Worm (Caenorhabditis elegans): ENCODE results near the gene C35C5.8.

Gene C35C5.8

ce11 chrX:11515381-11515780 lies 18.0 kb upstream of the C35C5.8 start:
- TF ChIP-seq hmg-11 (tag; optimal IDR thresholded peaks at IDR 0.05) = no peak
- TF ChIP-seq ztf-4 (tag; optimal IDR thresholded peaks at IDR 0.05) = no peak
- no peak for TF ChIP-seq nhr-76 (tag; optimal IDR thresholded peaks at IDR 0.05)
- TF ChIP-seq fkh-2 (tag; optimal IDR thresholded peaks at IDR 0.05) = no peak
- no peak for TF ChIP-seq mml-1 (tag; optimal IDR thresholded peaks at IDR 0.05)
- TF ChIP-seq nhr-77 (tag; optimal IDR thresholded peaks at IDR 0.05) = no peak
- TF ChIP-seq pqm-1 (tag; optimal IDR thresholded peaks at IDR 0.05) = peak; percentile 88
- TF ChIP-seq nfya-1 (tag; optimal IDR thresholded peaks at IDR 0.05; ENCODE audit: insufficient read depth) = no peak
- TF ChIP-seq nhr-12 (tag; optimal IDR thresholded peaks at IDR 0.05) = no peak
- TF ChIP-seq R02D3.7 (tag; optimal IDR thresholded peaks at IDR 0.05) = no peak
- TF ChIP-seq fkh-10 (GFP tag; optimal IDR thresholded peaks at IDR 0.05) = no peak
- TF ChIP-seq lin-15B (tag; optimal IDR thresholded peaks at IDR 0.05) = no peak
- TF ChIP-seq skn-1 (tag; optimal IDR thresholded peaks at IDR 0.05) = peak; percentile 76
- TF ChIP-seq egl-5 (tag; optimal IDR thresholded peaks at IDR 0.05) = no peak
- no peak for TF ChIP-seq ceh-28 (tag; optimal IDR thresholded peaks at IDR 0.05)
- no peak for TF ChIP-seq eor-1 (tag; optimal IDR thresholded peaks at IDR 0.05)
- TF ChIP-seq nhr-28 (tag; optimal IDR thresholded peaks at IDR 0.05) = no peak
- TF ChIP-seq ceh-16 (tag; optimal IDR thresholded peaks at IDR 0.05) = no peak
- TF ChIP-seq nhr-43 (tag; optimal IDR thresholded peaks at IDR 0.05; ENCODE audit: poor library complexity, severe bottlenecking) = no peak
- no peak for TF ChIP-seq ztf-11 (tag; optimal IDR thresholded peaks at IDR 0.05)
- TF ChIP-seq lsy-12 (tag; optimal IDR thresholded peaks at IDR 0.05) = no peak
- TF ChIP-seq ceh-9 (tag; optimal IDR thresholded peaks at IDR 0.05) = no peak
- no peak for TF ChIP-seq nhr-25 (tag; optimal IDR thresholded peaks at IDR 0.05)
- peak; percentile 23 for TF ChIP-seq pha-4 (tag; optimal IDR thresholded peaks at IDR 0.05)
- no peak for TF ChIP-seq unc-39 (tag; optimal IDR thresholded peaks at IDR 0.05)
- no peak for TF ChIP-seq elt-3 (tag; optimal IDR thresholded peaks at IDR 0.05)
- peak; percentile 98 for TF ChIP-seq elt-2 (tag; optimal IDR thresholded peaks at IDR 0.05)
- TF ChIP-seq ama-1 (optimal IDR thresholded peaks at IDR 0.05) = no peak
- TF ChIP-seq ceh-82 (tag; optimal IDR thresholded peaks at IDR 0.05) = no peak
- no peak for TF ChIP-seq tbx-2 (tag; optimal IDR thresholded peaks at IDR 0.05)
- TF ChIP-seq nhr-237 (tag; optimal IDR thresholded peaks at IDR 0.05) = no peak
- TF ChIP-seq nhr-23 (tag; optimal IDR thresholded peaks at IDR 0.05) = no peak
- no peak for TF ChIP-seq nhr-11 (tag; optimal IDR thresholded peaks at IDR 0.05)
- TF ChIP-seq sea-2 (GFP tag; optimal IDR thresholded peaks at IDR 0.05) = no peak
- TF ChIP-seq fos-1 (tag; optimal IDR thresholded peaks at IDR 0.05) = peak; percentile 3
- TF ChIP-seq jun-1 (tag; optimal IDR thresholded peaks at IDR 0.05) = peak; percentile 92

- TF ChIP-seq nhr-237 (tag; optimal IDR thresholded peaks at IDR 0.05) (no peak), mdl-1 (tag; optimal IDR thresholded peaks at IDR 0.05) (no peak), pha-4 (tag; optimal IDR thresholded peaks at IDR 0.05) (no peak), skn-1 (tag; optimal IDR thresholded peaks at IDR 0.05) (no peak), lin-15B (tag; optimal IDR thresholded peaks at IDR 0.05) (no peak), hmg-11 (tag; optimal IDR thresholded peaks at IDR 0.05) (no peak)
Observed at ce11 chrX:11517433-11517832, 16.0 kb upstream of the C35C5.8 start.

ce11 chrX:11518415-11518814 lies 15.0 kb upstream of the C35C5.8 start:
- no peak for TF ChIP-seq fos-1 (tag; optimal IDR thresholded peaks at IDR 0.05)
- no peak for TF ChIP-seq sea-2 (GFP tag; optimal IDR thresholded peaks at IDR 0.05)
- TF ChIP-seq jun-1 (tag; optimal IDR thresholded peaks at IDR 0.05) = no peak
- TF ChIP-seq ceh-28 (tag; optimal IDR thresholded peaks at IDR 0.05) = peak; percentile 26
- TF ChIP-seq hmg-11 (tag; optimal IDR thresholded peaks at IDR 0.05) = no peak
- no peak for TF ChIP-seq nhr-43 (tag; optimal IDR thresholded peaks at IDR 0.05; ENCODE audit: poor library complexity, severe bottlenecking)
- TF ChIP-seq elt-2 (tag; optimal IDR thresholded peaks at IDR 0.05) = peak; percentile 57
- peak; percentile 19 for TF ChIP-seq pqm-1 (tag; optimal IDR thresholded peaks at IDR 0.05)
- no peak for TF ChIP-seq nhr-12 (tag; optimal IDR thresholded peaks at IDR 0.05)
- TF ChIP-seq unc-62 (GFP tag; optimal IDR thresholded peaks at IDR 0.05) = no peak
- TF ChIP-seq nhr-77 (tag; optimal IDR thresholded peaks at IDR 0.05) = no peak
- no peak for TF ChIP-seq ztf-11 (tag; optimal IDR thresholded peaks at IDR 0.05)
- TF ChIP-seq nhr-76 (tag; optimal IDR thresholded peaks at IDR 0.05) = no peak
- no peak for TF ChIP-seq ceh-9 (tag; optimal IDR thresholded peaks at IDR 0.05)
- TF ChIP-seq nhr-237 (tag; optimal IDR thresholded peaks at IDR 0.05) = no peak
- no peak for TF ChIP-seq daf-12 (tag; optimal IDR thresholded peaks at IDR 0.05)
- TF ChIP-seq lsy-12 (tag; optimal IDR thresholded peaks at IDR 0.05) = no peak
- no peak for TF ChIP-seq zag-1 (tag; optimal IDR thresholded peaks at IDR 0.05)
- no peak for TF ChIP-seq aly-2 (tag; optimal IDR thresholded peaks at IDR 0.05)
- TF ChIP-seq unc-39 (tag; optimal IDR thresholded peaks at IDR 0.05) = no peak
- no peak for TF ChIP-seq eor-1 (tag; optimal IDR thresholded peaks at IDR 0.05)
- peak; percentile 40 for TF ChIP-seq pha-4 (tag; optimal IDR thresholded peaks at IDR 0.05)
- TF ChIP-seq fkh-10 (GFP tag; optimal IDR thresholded peaks at IDR 0.05) = no peak
- no peak for TF ChIP-seq nhr-28 (tag; optimal IDR thresholded peaks at IDR 0.05)
- TF ChIP-seq ceh-16 (tag; optimal IDR thresholded peaks at IDR 0.05) = no peak
- TF ChIP-seq lin-15B (tag; optimal IDR thresholded peaks at IDR 0.05) = no peak
- TF ChIP-seq ceh-82 (tag; optimal IDR thresholded peaks at IDR 0.05) = no peak

Measured in whole organism, L3 larva.